Fruit fly (Drosophila melanogaster): ENCODE results near the gene wac.

wac gene

DNA sequence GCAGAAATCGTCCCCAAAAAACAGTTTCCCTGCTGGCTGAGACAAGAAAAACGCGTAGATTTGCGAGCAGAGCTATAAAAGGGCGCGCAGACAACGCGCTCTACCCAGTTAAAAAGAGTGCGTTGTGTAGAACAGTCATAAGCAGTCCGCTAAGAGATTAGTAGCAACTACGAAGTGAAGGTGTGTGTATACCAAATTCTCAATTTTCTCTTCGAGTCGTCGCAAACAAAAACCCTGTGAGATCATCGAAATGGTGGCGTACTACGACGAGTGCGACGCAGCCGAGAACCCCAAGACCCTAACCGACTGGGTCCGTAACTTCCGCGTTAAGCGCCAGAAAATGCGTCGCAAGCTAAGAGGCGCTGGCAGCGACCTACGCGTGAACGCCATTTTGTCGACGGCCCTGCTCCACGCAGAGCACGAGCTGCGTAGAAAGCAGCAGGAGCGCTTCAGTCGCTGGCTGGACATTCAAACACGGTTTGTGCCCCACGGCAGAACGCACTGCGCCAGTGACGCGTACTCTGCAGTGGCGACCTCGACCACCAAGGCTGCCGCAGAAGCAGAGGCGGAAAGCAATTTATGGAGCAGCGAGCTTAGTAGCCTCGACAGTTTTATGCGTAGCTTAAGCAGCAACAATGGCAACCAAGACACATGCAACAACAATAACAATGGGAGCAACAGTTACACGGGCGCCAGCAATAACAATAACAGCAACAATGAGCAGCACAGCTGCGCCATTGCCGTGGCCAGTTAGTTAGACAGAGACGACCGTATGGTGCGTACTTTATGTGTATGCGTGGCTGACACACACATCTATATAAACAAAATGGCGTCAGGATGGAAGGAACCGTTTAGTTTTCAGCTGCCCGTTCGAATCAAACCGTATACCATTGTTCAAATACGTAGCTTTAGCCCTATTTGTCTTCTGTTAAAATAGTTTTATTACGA, 33.7 kb upstream of the wac start (continued):
- TF ChIP-seq ss (GFP tag; optimal IDR thresholded peaks at IDR 0.05) (no peak), CG16779 (tag; optimal IDR thresholded peaks at IDR 0.05) (no peak), fd59A (GFP tag; optimal IDR thresholded peaks at IDR 0.05) (no peak), Met (GFP tag; optimal IDR thresholded peaks at IDR 0.05) (peak; percentile 1), Hr38 (GFP tag; optimal IDR thresholded peaks at IDR 0.05) (no peak), CG11762 (GFP tag; optimal IDR thresholded peaks at IDR 0.05; ENCODE audit: insufficient read depth) (no peak), CG34406 (GFP tag; optimal IDR thresholded peaks at IDR 0.05) (no peak), lz (GFP tag; optimal IDR thresholded peaks at IDR 0.05) (no peak), fkh (GFP tag; optimal IDR thresholded peaks at IDR 0.05) (peak; percentile 4), Smox (GFP tag; optimal IDR thresholded peaks at IDR 0.05) (no peak), Ets21C (GFP tag; optimal IDR thresholded peaks at IDR 0.05) (no peak), eg (GFP tag; IDR thresholded peaks at IDR 0.05) (peak; percentile 42; the same call in 2 of the 3 replicates), CG4318 (GFP tag; optimal IDR thresholded peaks at IDR 0.05) (no peak), CG3032 (tag; optimal IDR thresholded peaks at IDR 0.05) (no peak), Eip75B (GFP tag; optimal IDR thresholded peaks at IDR 0.05) (no peak), CG11902 (GFP tag; optimal IDR thresholded peaks at IDR 0.05) (no peak), CG10669 (GFP tag; optimal IDR thresholded peaks at IDR 0.05) (no peak), CG8632 (GFP tag; optimal IDR thresholded peaks at IDR 0.05) (peak; percentile 1), Blimp-1 (GFP tag; optimal IDR thresholded peaks at IDR 0.05) (no peak), acj6 (GFP tag; optimal IDR thresholded peaks at IDR 0.05) (no peak), CG7368 (GFP tag; optimal IDR thresholded peaks at IDR 0.05) (peak; percentile 26)

DNA sequence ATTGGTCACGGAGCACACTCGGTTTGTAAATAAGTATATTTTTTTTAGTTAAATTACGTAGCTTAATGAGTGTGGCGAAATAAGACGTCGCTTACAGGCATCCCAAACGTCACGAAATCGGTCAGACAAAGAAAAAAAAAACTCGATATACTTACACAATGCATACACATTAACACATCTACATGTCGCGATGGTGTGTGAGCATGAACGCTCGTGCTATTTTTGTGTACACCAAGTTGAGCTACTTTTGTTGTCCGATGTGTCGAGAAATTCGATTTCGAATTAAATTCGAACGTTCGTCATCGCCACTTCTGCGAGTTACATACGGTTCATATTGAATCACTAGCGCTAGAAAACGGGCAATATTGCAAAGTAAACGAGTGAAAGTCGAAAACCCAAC, 32.9 kb upstream of the wac start:
- peak; percentile 12 for TF ChIP-seq Eip93F (GFP tag; optimal IDR thresholded peaks at IDR 0.05)
- no peak for TF ChIP-seq Sox15 (GFP tag; optimal IDR thresholded peaks at IDR 0.05)
- peak; percentile 6 for TF ChIP-seq vri (GFP tag; optimal IDR thresholded peaks at IDR 0.05)
- TF ChIP-seq CG15336 (GFP tag; IDR thresholded peaks at IDR 0.05) = 0 out of 2 replicates have a peak, but pooled peaks have one; percentile 14
- no peak for TF ChIP-seq Ets21C (GFP tag; optimal IDR thresholded peaks at IDR 0.05)
- TF ChIP-seq svp (GFP tag) = peak; percentile 42

DNA sequence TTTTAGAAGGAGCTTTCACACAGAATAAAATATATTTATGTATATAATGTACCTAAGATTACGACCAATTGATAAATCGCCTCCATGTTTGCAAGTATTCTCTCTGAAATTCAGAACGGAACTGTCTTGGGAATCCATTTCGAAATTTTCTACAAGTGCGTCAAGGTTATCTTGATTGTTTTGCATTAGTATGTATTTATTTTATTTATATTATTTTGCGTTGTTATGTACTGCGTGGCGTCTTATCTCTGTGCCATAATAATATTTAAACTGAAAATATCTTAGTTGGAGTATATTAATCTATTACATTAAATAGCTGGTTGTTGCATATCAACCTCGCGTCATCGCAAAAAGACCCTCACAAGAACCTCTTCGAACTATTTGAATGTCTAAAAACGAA, 26.5 kb upstream of the wac start, which contains the start of gene CG42846:
Gene CG42846 (minus strand): TSS at position 101 of the 400 bp plus-strand sequence.
- no peak for TF ChIP-seq CG4318 (GFP tag; optimal IDR thresholded peaks at IDR 0.05)
- no peak for TF ChIP-seq spab (GFP tag; optimal IDR thresholded peaks at IDR 0.05)
- no peak for TF ChIP-seq achi (GFP tag; optimal IDR thresholded peaks at IDR 0.05)
- no peak for TF ChIP-seq Met (GFP tag; optimal IDR thresholded peaks at IDR 0.05)
- no peak for TF ChIP-seq CG31627 (GFP tag; optimal IDR thresholded peaks at IDR 0.05)
- no peak for TF ChIP-seq pdm3 (GFP tag; optimal IDR thresholded peaks at IDR 0.05)
- TF ChIP-seq CG6808 (GFP tag; optimal IDR thresholded peaks at IDR 0.05) = no peak
- no peak for TF ChIP-seq CG6792 (GFP tag; optimal IDR thresholded peaks at IDR 0.05)
- no peak for TF ChIP-seq Lpt (GFP tag; optimal IDR thresholded peaks at IDR 0.05)
- no peak for TF ChIP-seq CG8119 (GFP tag; IDR thresholded peaks at IDR 0.05)
- no peak for TF ChIP-seq dsx (GFP tag; optimal IDR thresholded peaks at IDR 0.05; ENCODE audit: poor library complexity, severe bottlenecking)
- TF ChIP-seq Ets21C (GFP tag; optimal IDR thresholded peaks at IDR 0.05) = no peak
- no peak for TF ChIP-seq Sox14 (GFP tag; optimal IDR thresholded peaks at IDR 0.05)
- TF ChIP-seq Sox102F (GFP tag; optimal IDR thresholded peaks at IDR 0.05) = no peak
- no peak for TF ChIP-seq topi (GFP tag; optimal IDR thresholded peaks at IDR 0.05)
- no peak for TF ChIP-seq fkh (GFP tag; optimal IDR thresholded peaks at IDR 0.05)
- TF ChIP-seq cyc (GFP tag; optimal IDR thresholded peaks at IDR 0.05) = no peak
- no peak for TF ChIP-seq CG11902 (GFP tag; optimal IDR thresholded peaks at IDR 0.05)
- TF ChIP-seq Smox (GFP tag; optimal IDR thresholded peaks at IDR 0.05) = no peak
